Fruit fly (Drosophila melanogaster) whole organism, prepupa: ENCODE results near the gene Rbfox1.

ENCODE experiments used
- CG10669 ChIP-seq: fragments of 200-800 bp; sonication (Bioruptor generic); optimal IDR thresholded peaks from 3 replicates; lab custom pipeline; 2018; ENCODE audit warnings: missing biosample characterization, mild to moderate bottlenecking, missing genetic modification characterization, moderate library complexity
- CG11294 ChIP-seq: fragments of 200-800 bp; sonication (Bioruptor generic); IDR thresholded peaks from 2 replicates; pipeline ENCODE4 v1.3.6; 2022; ENCODE audit warnings: missing biosample characterization, missing genetic modification characterization
- CG11762 ChIP-seq: fragments of 200-800 bp; sonication (Bioruptor generic); optimal IDR thresholded peaks from 3 replicates; lab custom pipeline; 2016; ENCODE audit warnings: missing biosample characterization, missing genetic modification characterization; ENCODE audit not compliant: insufficient read depth
- CG11902 ChIP-seq: fragments of 200-800 bp; sonication (Bioruptor generic); optimal IDR thresholded peaks from 3 replicates; lab custom pipeline; 2016; ENCODE audit warnings: missing biosample characterization, missing genetic modification characterization
- CG15336 ChIP-seq: fragments of 200-800 bp; sonication (Bioruptor generic); IDR thresholded peaks from 2 replicates; pipeline ENCODE4 v1.3.6; 2022; ENCODE audit warnings: missing biosample characterization, missing genetic modification characterization
- CG1621 ChIP-seq: fragments of 200-800 bp; sonication (Bioruptor generic); optimal IDR thresholded peaks from 3 replicates; lab custom pipeline; 2018; ENCODE audit warnings: missing biosample characterization, mild to moderate bottlenecking, missing genetic modification characterization
- CG31627 ChIP-seq: fragments of 200-800 bp; sonication (Bioruptor generic); optimal IDR thresholded peaks from 3 replicates; lab custom pipeline; 2016; ENCODE audit warnings: missing biosample characterization, missing genetic modification characterization
- CG32006 ChIP-seq: fragments of 200-800 bp; sonication (Bioruptor generic); optimal IDR thresholded peaks from 3 replicates; lab custom pipeline; 2017; ENCODE audit warnings: missing biosample characterization, mild to moderate bottlenecking, missing genetic modification characterization
- CG34406 ChIP-seq: fragments of 200-800 bp; sonication (Bioruptor generic); optimal IDR thresholded peaks from 3 replicates; lab custom pipeline; 2016; ENCODE audit warnings: missing biosample characterization, missing genetic modification characterization
- CG3919 ChIP-seq: fragments of 200-800 bp; sonication (Bioruptor generic); optimal IDR thresholded peaks from 3 replicates; lab custom pipeline; 2016; ENCODE audit warnings: missing biosample characterization, missing genetic modification characterization
- CG4318 ChIP-seq: fragments of 200-800 bp; sonication (Bioruptor generic); optimal IDR thresholded peaks from 3 replicates; lab custom pipeline; 2017; ENCODE audit warnings: missing biosample characterization, mild to moderate bottlenecking, missing genetic modification characterization
- CG6163 ChIP-seq: fragments of 200-800 bp; sonication (Bioruptor generic); IDR thresholded peaks from 3 replicates; pipeline ENCODE4 v1.3.6; 2022; ENCODE audit warnings: missing biosample characterization, missing genetic modification characterization
- CG6276 ChIP-seq: fragments of 200-800 bp; sonication (Bioruptor generic); optimal IDR thresholded peaks from 2 replicates; lab custom pipeline; 2017; ENCODE audit warnings: missing biosample characterization, mild to moderate bottlenecking, missing genetic modification characterization
- CG6792 ChIP-seq: fragments of 200-800 bp; sonication (Bioruptor generic); optimal IDR thresholded peaks from 3 replicates; lab custom pipeline; 2016; ENCODE audit warnings: missing biosample characterization, missing genetic modification characterization
- CG6808 ChIP-seq: fragments of 200-800 bp; sonication (Bioruptor generic); optimal IDR thresholded peaks from 3 replicates; lab custom pipeline; 2017; ENCODE audit warnings: missing biosample characterization, missing genetic modification characterization, mild to moderate bottlenecking, moderate library complexity, missing genetic modification reagents
- CG6854 ChIP-seq: fragments of 200-800 bp; sonication (Bioruptor generic); optimal IDR thresholded peaks from 2 replicates; lab custom pipeline; 2017; ENCODE audit warnings: missing biosample characterization, mild to moderate bottlenecking, missing genetic modification characterization
- CG7368 ChIP-seq: fragments of 200-800 bp; sonication (Bioruptor generic); optimal IDR thresholded peaks from 3 replicates; lab custom pipeline; 2016; ENCODE audit warnings: missing biosample characterization, missing genetic modification characterization
- CG8119 ChIP-seq: fragments of 200-800 bp; sonication (Bioruptor generic); IDR thresholded peaks from 3 replicates; pipeline ENCODE4 v1.3.6; 2022; ENCODE audit warnings: missing biosample characterization, missing genetic modification characterization
- CG8319 ChIP-seq: fragments of 200-800 bp; sonication (Bioruptor generic); optimal IDR thresholded peaks from 3 replicates; lab custom pipeline; 2016; ENCODE audit warnings: missing biosample characterization, missing genetic modification characterization
- CG8632 ChIP-seq: fragments of 200-800 bp; sonication (Bioruptor generic); optimal IDR thresholded peaks from 3 replicates; lab custom pipeline; 2016; ENCODE audit warnings: missing biosample characterization, missing genetic modification characterization
- CG9139 ChIP-seq: fragments of 200-800 bp; sonication (Bioruptor generic); optimal IDR thresholded peaks from 3 replicates; lab custom pipeline; 2017; ENCODE audit warnings: missing biosample characterization, mild to moderate bottlenecking, missing genetic modification characterization
- Eip75B ChIP-seq: fragments of 200-800 bp; sonication (Bioruptor generic); optimal IDR thresholded peaks from 3 replicates; lab custom pipeline; 2016; ENCODE audit warnings: missing biosample characterization, missing genetic modification characterization
- Eip93F ChIP-seq: fragments of 200-800 bp; sonication (Bioruptor generic); optimal IDR thresholded peaks from 2 replicates; lab custom pipeline; 2016; ENCODE audit warnings: missing biosample characterization, mild to moderate bottlenecking, missing genetic modification characterization
- Ets21C ChIP-seq: fragments of 200-800 bp; sonication (Bioruptor generic); optimal IDR thresholded peaks from 3 replicates; lab custom pipeline; 2016; ENCODE audit warnings: missing biosample characterization, missing genetic modification characterization
- Ets96B ChIP-seq: fragments of 200-800 bp; optimal IDR thresholded peaks from 2 replicates; lab custom pipeline; 2019; ENCODE audit warnings: missing biosample characterization, mild to moderate bottlenecking, missing genetic modification characterization, moderate library complexity
- Hr38 ChIP-seq: sonication (Bioruptor generic); optimal IDR thresholded peaks from 2 replicates; lab custom pipeline; 2016; ENCODE audit warnings: missing biosample characterization, missing genetic modification characterization
- Hr4 ChIP-seq: fragments of 200-800 bp; sonication (Bioruptor generic); optimal IDR thresholded peaks from 3 replicates; lab custom pipeline; 2016; ENCODE audit warnings: missing biosample characterization, missing genetic modification characterization
- Lpt ChIP-seq: fragments of 200-800 bp; sonication (Bioruptor generic); optimal IDR thresholded peaks from 3 replicates; lab custom pipeline; 2016; ENCODE audit warnings: missing biosample characterization, missing genetic modification characterization
- Met ChIP-seq: fragments of 200-800 bp; sonication (Bioruptor generic); optimal IDR thresholded peaks from 3 replicates; lab custom pipeline; 2016; ENCODE audit warnings: missing biosample characterization, missing genetic modification characterization
- OdsH ChIP-seq: fragments of 200-800 bp; sonication (Bioruptor generic); optimal IDR thresholded peaks from 3 replicates; lab custom pipeline; 2016; ENCODE audit warnings: missing biosample characterization, missing genetic modification characterization
- Smox ChIP-seq: fragments of 200-800 bp; sonication (Bioruptor generic); optimal IDR thresholded peaks from 3 replicates; lab custom pipeline; 2016; ENCODE audit warnings: missing biosample characterization, missing genetic modification characterization
- Sox102F ChIP-seq: fragments of 200-800 bp; sonication (Bioruptor generic); optimal IDR thresholded peaks from 2 replicates; lab custom pipeline; 2016; ENCODE audit warnings: missing biosample characterization, mild to moderate bottlenecking, missing genetic modification characterization
- Sox15 ChIP-seq: fragments of 200-800 bp; sonication (Bioruptor generic); optimal IDR thresholded peaks from 3 replicates; lab custom pipeline; 2016; ENCODE audit warnings: missing biosample characterization, missing genetic modification characterization
- achi ChIP-seq: fragments of 200-800 bp; sonication (Bioruptor generic); optimal IDR thresholded peaks from 3 replicates; lab custom pipeline; 2016; ENCODE audit warnings: missing biosample characterization, missing genetic modification characterization
- acj6 ChIP-seq: fragments of 200-800 bp; sonication (Bioruptor generic); optimal IDR thresholded peaks from 3 replicates; lab custom pipeline; 2016; ENCODE audit warnings: missing biosample characterization, missing genetic modification characterization
- cyc ChIP-seq: fragments of 200-800 bp; sonication (Bioruptor generic); optimal IDR thresholded peaks from 3 replicates; lab custom pipeline; 2016; ENCODE audit warnings: missing biosample characterization, missing genetic modification characterization
- dac ChIP-seq: fragments of 200-800 bp; sonication (Bioruptor generic); optimal IDR thresholded peaks from 2 replicates; lab custom pipeline; 2017; ENCODE audit warnings: missing biosample characterization, mild to moderate bottlenecking, missing genetic modification characterization
- dsx ChIP-seq: fragments of 200-800 bp; optimal IDR thresholded peaks from 3 replicates; lab custom pipeline; 2019; ENCODE audit warnings: missing biosample characterization, mild to moderate bottlenecking, missing genetic modification characterization, moderate library complexity; ENCODE audit not compliant: poor library complexity, severe bottlenecking
- eg ChIP-seq: fragments of 200-800 bp; sonication (Bioruptor generic); IDR thresholded peaks from 3 replicates; pipeline ENCODE4 v1.3.6; 2022; ENCODE audit warnings: missing biosample characterization, missing genetic modification characterization
- esn ChIP-seq: fragments of 200-800 bp; sonication (Bioruptor generic); optimal IDR thresholded peaks from 2 replicates; lab custom pipeline; 2016; ENCODE audit warnings: missing biosample characterization, mild to moderate bottlenecking, missing genetic modification characterization, moderate library complexity
- fkh ChIP-seq: fragments of 200-800 bp; sonication (Bioruptor generic); optimal IDR thresholded peaks from 3 replicates; lab custom pipeline; 2017; ENCODE audit warnings: missing biosample characterization, mild to moderate bottlenecking, missing genetic modification characterization, moderate library complexity
- lz ChIP-seq: fragments of 200-800 bp; sonication (Bioruptor generic); optimal IDR thresholded peaks from 3 replicates; lab custom pipeline; 2016; ENCODE audit warnings: missing biosample characterization, missing genetic modification characterization
- net ChIP-seq: fragments of 200-800 bp; sonication (Bioruptor generic); optimal IDR thresholded peaks from 3 replicates; lab custom pipeline; 2016; ENCODE audit warnings: missing biosample characterization, missing genetic modification characterization
- pdm3 ChIP-seq: fragments of 200-800 bp; sonication (Bioruptor generic); optimal IDR thresholded peaks from 3 replicates; lab custom pipeline; 2016; ENCODE audit warnings: missing biosample characterization, missing genetic modification characterization
- spab ChIP-seq: fragments of 200-800 bp; sonication (Bioruptor generic); optimal IDR thresholded peaks from 2 replicates; lab custom pipeline; 2017; ENCODE audit warnings: missing biosample characterization, mild to moderate bottlenecking, missing genetic modification characterization, missing genetic modification reagents
- ss ChIP-seq, 2 experiments: fragments of 200-800 bp; sonication (Bioruptor generic); optimal IDR thresholded peaks; 2 replicates in 1 of 2; 3 replicates in 1 of 2; lab custom pipeline; 2017 to 2018; ENCODE audit warnings: mild to moderate bottlenecking in 2 of 2, missing biosample characterization in 2 of 2, missing genetic modification characterization in 2 of 2, moderate library complexity in 1 of 2
- svp ChIP-seq: fragments of 200-800 bp; sonication (Bioruptor generic); peaks from one replicate; lab custom pipeline; 2016; ENCODE audit warnings: missing biosample characterization, missing genetic modification characterization
- topi ChIP-seq: fragments of 200-800 bp; sonication (Bioruptor generic); optimal IDR thresholded peaks from 3 replicates; lab custom pipeline; 2016; ENCODE audit warnings: missing biosample characterization, missing genetic modification characterization
- vri ChIP-seq: fragments of 200-800 bp; sonication (Bioruptor generic); optimal IDR thresholded peaks from 3 replicates; lab custom pipeline; 2016; ENCODE audit warnings: missing biosample characterization, mild to moderate bottlenecking, missing genetic modification characterization

Gene Rbfox1

DNA sequence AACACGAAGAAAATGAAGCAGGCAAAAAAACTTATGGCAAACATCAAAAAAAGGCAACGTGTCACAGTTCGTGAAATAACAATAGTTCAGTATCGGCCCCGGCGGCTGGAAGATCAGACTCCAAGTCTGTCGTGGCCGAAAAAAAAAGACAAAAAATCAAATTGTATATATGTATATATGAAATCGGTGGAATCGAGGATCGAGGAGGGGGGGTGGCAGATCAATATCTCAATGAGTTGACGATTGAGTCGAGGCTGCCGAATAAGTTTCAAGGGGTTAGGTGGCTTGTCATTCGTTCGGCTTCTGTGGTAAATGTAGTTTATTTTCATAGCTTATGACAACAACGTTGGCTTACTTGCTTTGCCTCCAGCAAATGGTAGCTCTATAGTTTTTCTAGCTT is 38.7 kb upstream of the Rbfox1 start:
- TF ChIP-seq CG7368 (GFP tag; lab: Kevin White, UChicago) = no peak
- TF ChIP-seq achi = no peak
- no peak for TF ChIP-seq cyc (GFP tag; lab: Kevin White, UChicago)
- TF ChIP-seq Eip75B (GFP tag; lab: Kevin White, UChicago) = no peak
- TF ChIP-seq CG31627 (GFP tag; lab: Kevin White, UChicago) = no peak
- no peak for TF ChIP-seq vri
- no peak for TF ChIP-seq CG8632 (GFP tag; lab: Kevin White, UChicago)
- TF ChIP-seq Eip93F = no peak
- TF ChIP-seq dsx (GFP tag; lab: Kevin White, UChicago) = no peak
- TF ChIP-seq esn (GFP tag; lab: Kevin White, UChicago) = no peak
- TF ChIP-seq CG6792 (GFP tag; lab: Kevin White, UChicago) = no peak
- no peak for TF ChIP-seq lz (GFP tag; lab: Kevin White, UChicago)
- no peak for TF ChIP-seq CG9139 (GFP tag; lab: Kevin White, UChicago)
- no peak for TF ChIP-seq Ets21C (GFP tag; lab: Kevin White, UChicago)

DNA sequence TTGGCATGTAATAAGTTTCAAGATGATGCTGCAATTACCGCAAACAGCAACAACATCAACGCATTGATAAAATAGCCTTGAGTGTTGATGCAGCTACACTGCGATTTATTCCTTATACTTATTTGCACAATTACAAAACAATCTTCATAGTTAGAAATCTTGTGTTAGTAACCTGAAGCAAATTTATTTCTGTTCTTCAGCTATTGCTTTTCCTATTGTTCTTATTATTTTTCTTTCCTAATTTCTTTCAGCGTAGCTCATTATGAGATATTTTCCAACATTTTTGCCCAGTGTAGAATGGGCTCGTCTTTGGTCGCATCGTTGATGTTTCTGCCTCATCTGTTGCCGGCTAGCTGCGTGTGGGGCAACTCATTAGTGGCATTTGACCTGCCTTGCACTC is 37.3 kb upstream of the Rbfox1 start:
- TF ChIP-seq Met (GFP tag; lab: Kevin White, UChicago) (no peak), CG11902 (no peak), CG8119 (GFP tag; lab: Robert Waterston, UW) (peak; percentile 70), CG32006 (GFP tag; lab: Kevin White, UChicago) (peak; percentile 71), Eip93F (no peak), acj6 (GFP tag; lab: Kevin White, UChicago) (peak; percentile 19), Lpt (GFP tag; lab: Kevin White, UChicago) (peak; percentile 34), CG10669 (GFP tag; lab: Kevin White, UChicago) (peak; percentile 26), Smox (GFP tag; lab: Kevin White, UChicago) (no peak), CG4318 (peak; percentile 43), CG8632 (GFP tag; lab: Kevin White, UChicago) (no peak), CG6854 (GFP tag; lab: Kevin White, UChicago) (no peak), Sox102F (GFP tag; lab: Kevin White, UChicago) (no peak), CG34406 (no peak), ss (GFP tag; optimal IDR thresholded peaks at IDR 0.05; lab: Kevin White, UChicago) (no peak), CG6163 (GFP tag; lab: Robert Waterston, UW) (no peak), Ets96B (tag; lab: Kevin White, UChicago) (peak; percentile 5), pdm3 (GFP tag; lab: Kevin White, UChicago) (no peak), CG6276 (GFP tag; lab: Kevin White, UChicago) (peak; percentile 34), cyc (GFP tag; lab: Kevin White, UChicago) (no peak), eg (GFP tag; lab: Robert Waterston, UW) (peak; percentile 66), dac (GFP tag; lab: Kevin White, UChicago) (peak; percentile 42), Eip75B (GFP tag; lab: Kevin White, UChicago) (peak; percentile 1), CG11294 (GFP tag; lab: Robert Waterston, UW) (no peak), net (GFP tag; lab: Kevin White, UChicago) (peak; percentile 20), achi (peak; percentile 33), CG3919 (GFP tag; lab: Kevin White, UChicago) (peak; percentile 9), vri (no peak), CG1621 (tag; lab: Kevin White, UChicago) (peak; percentile 29), CG6808 (GFP tag; lab: Kevin White, UChicago) (peak; percentile 20), CG6792 (GFP tag; lab: Kevin White, UChicago) (no peak), fkh (GFP tag; lab: Kevin White, UChicago) (no peak), Hr4 (GFP tag; lab: Kevin White, UChicago) (peak; percentile 68), spab (GFP tag; lab: Kevin White, UChicago) (no peak), OdsH (GFP tag; lab: Kevin White, UChicago) (peak; percentile 36), CG8319 (GFP tag; lab: Kevin White, UChicago) (no peak), Sox15 (GFP tag; lab: Kevin White, UChicago) (no peak), CG11762 (GFP tag; lab: Kevin White, UChicago) (no peak), CG15336 (GFP tag; lab: Robert Waterston, UW) (peak; percentile 70), CG31627 (GFP tag; lab: Kevin White, UChicago) (no peak), topi (GFP tag; lab: Kevin White, UChicago) (no peak), Ets21C (GFP tag; lab: Kevin White, UChicago) (no peak), Hr38 (GFP tag; lab: Kevin White, UChicago) (no peak), svp (no peak), dsx (GFP tag; lab: Kevin White, UChicago) (peak; percentile 4), esn (GFP tag; lab: Kevin White, UChicago) (no peak)
